Worm (Caenorhabditis elegans) whole organism, mixed stage, embryonic: Measurements from ENCODE around the gene hal-3.

Experiments
- M03D4.4 ChIP-seq: sonication (generic microtip); optimal IDR thresholded peaks from 2 replicates; lab custom pipeline; 2017; ENCODE audit warnings: mild to moderate bottlenecking, missing genetic modification characterization, missing compliant biosample characterization
- bed-3 ChIP-seq: fragments of 200-800 bp; sonication (Bioruptor generic); optimal IDR thresholded peaks from 3 replicates; lab custom pipeline; 2018; ENCODE audit warnings: mild to moderate bottlenecking, missing genetic modification characterization, moderate library complexity, missing compliant biosample characterization
- blmp-1 ChIP-seq: fragments of 150-350 bp; optimal IDR thresholded peaks from 2 replicates; lab custom pipeline; 2014; ENCODE audit warnings: missing biosample characterization, missing genetic modification characterization
- ceh-83 ChIP-seq: fragments of 200-800 bp; sonication (Bioruptor generic); optimal IDR thresholded peaks from 2 replicates; lab custom pipeline; 2018; ENCODE audit warnings: mild to moderate bottlenecking, missing genetic modification characterization, missing compliant biosample characterization
- ces-1 ChIP-seq: fragments of 150-350 bp; optimal IDR thresholded peaks from 2 replicates; lab custom pipeline; 2014; ENCODE audit warnings: missing biosample characterization, missing genetic modification reagents, missing genetic modification characterization
- cnd-1 ChIP-seq: fragments of 200-800 bp; sonication (Bioruptor generic); optimal IDR thresholded peaks from 2 replicates; lab custom pipeline; 2018; ENCODE audit warnings: mild to moderate bottlenecking, missing genetic modification characterization, missing compliant biosample characterization
- drap-1 ChIP-seq: fragments of 200-800 bp; sonication (Bioruptor generic); optimal IDR thresholded peaks from 3 replicates; lab custom pipeline; 2018; ENCODE audit warnings: mild to moderate bottlenecking, missing genetic modification characterization, missing compliant biosample characterization
- elt-1 ChIP-seq: sonication (generic microtip); optimal IDR thresholded peaks from 2 replicates; lab custom pipeline; 2017; ENCODE audit warnings: missing genetic modification characterization, mild to moderate bottlenecking, missing compliant biosample characterization, antibody characterized with exemption, moderate library complexity, borderline replicate concordance; ENCODE audit not compliant: insufficient read depth
- elt-3 ChIP-seq: fragments of 150-350 bp; optimal IDR thresholded peaks from 2 replicates; lab custom pipeline; 2014; ENCODE audit warnings: missing biosample characterization, missing genetic modification characterization
- flh-1 ChIP-seq: fragments of 200-800 bp; sonication (Bioruptor generic); optimal IDR thresholded peaks from 2 replicates; lab custom pipeline; 2018; ENCODE audit warnings: mild to moderate bottlenecking, missing genetic modification characterization, moderate library complexity, missing compliant biosample characterization
- ham-2 ChIP-seq: fragments of 200-800 bp; sonication (Bioruptor generic); optimal IDR thresholded peaks from 2 replicates; lab custom pipeline; 2018; ENCODE audit warnings: mild to moderate bottlenecking, missing genetic modification characterization, missing compliant biosample characterization
- hlh-1 ChIP-seq: fragments of 150-350 bp; optimal IDR thresholded peaks from 2 replicates; lab custom pipeline; 2014; ENCODE audit warnings: missing biosample characterization, missing genetic modification reagents, missing genetic modification characterization
- lin-13 ChIP-seq: fragments of 150-350 bp; optimal IDR thresholded peaks from 2 replicates; lab custom pipeline; 2014; ENCODE audit warnings: missing biosample characterization, missing genetic modification characterization
- lin-32 ChIP-seq: fragments of 200-800 bp; sonication (Bioruptor generic); optimal IDR thresholded peaks from 2 replicates; lab custom pipeline; 2018; ENCODE audit warnings: mild to moderate bottlenecking, missing genetic modification characterization, missing compliant biosample characterization
- lsy-2 ChIP-seq: fragments of 150-350 bp; optimal IDR thresholded peaks from 2 replicates; lab custom pipeline; 2014; ENCODE audit warnings: missing biosample characterization, missing genetic modification characterization
- mep-1 ChIP-seq: fragments of 150-350 bp; optimal IDR thresholded peaks from 2 replicates; lab custom pipeline; 2017; ENCODE audit warnings: missing biosample characterization, missing genetic modification reagents, missing genetic modification characterization, inconsistent platforms
- mls-2 ChIP-seq: sonication (generic microtip); optimal IDR thresholded peaks from 2 replicates; lab custom pipeline; 2016; ENCODE audit warnings: mild to moderate bottlenecking, missing genetic modification characterization, moderate library complexity, missing compliant biosample characterization
- nhr-12 ChIP-seq: fragments of 150-350 bp; optimal IDR thresholded peaks from 2 replicates; lab custom pipeline; 2014; ENCODE audit warnings: missing biosample characterization, missing genetic modification characterization
- nhr-2 ChIP-seq: fragments of 150-350 bp; optimal IDR thresholded peaks from 2 replicates; lab custom pipeline; 2014; ENCODE audit warnings: missing biosample characterization, missing genetic modification characterization
- nhr-237 ChIP-seq: fragments of 150-350 bp; optimal IDR thresholded peaks from 2 replicates; lab custom pipeline; 2014; ENCODE audit warnings: missing biosample characterization, missing genetic modification characterization
- nhr-28 ChIP-seq: fragments of 150-350 bp; optimal IDR thresholded peaks from 2 replicates; lab custom pipeline; 2014; ENCODE audit warnings: missing biosample characterization, missing genetic modification characterization
- nhr-76 ChIP-seq: sonication (generic microtip); optimal IDR thresholded peaks from 2 replicates; lab custom pipeline; 2017; ENCODE audit warnings: missing biosample characterization, missing genetic modification characterization
- pha-4 ChIP-seq: fragments of 150-350 bp; optimal IDR thresholded peaks from 2 replicates; lab custom pipeline; 2018; ENCODE audit warnings: missing biosample characterization, missing genetic modification reagents, missing genetic modification characterization
- sem-2 ChIP-seq: fragments of 200-800 bp; sonication (Bioruptor generic); optimal IDR thresholded peaks from 2 replicates; lab custom pipeline; 2018; ENCODE audit warnings: mild to moderate bottlenecking, missing genetic modification characterization, missing compliant biosample characterization
- snpc-4 ChIP-seq: fragments of 150-350 bp; optimal IDR thresholded peaks from 2 replicates; lab custom pipeline; 2014; ENCODE audit warnings: missing biosample characterization, missing genetic modification characterization
- sptf-1 ChIP-seq: sonication (generic microtip); optimal IDR thresholded peaks from 2 replicates; lab custom pipeline; 2017; ENCODE audit warnings: mild to moderate bottlenecking, missing genetic modification characterization, moderate library complexity, missing compliant biosample characterization
- tbx-8 ChIP-seq: fragments of 200-800 bp; sonication (Bioruptor generic); optimal IDR thresholded peaks from 2 replicates; lab custom pipeline; 2018; ENCODE audit warnings: mild to moderate bottlenecking, missing genetic modification characterization, moderate library complexity, missing compliant biosample characterization
- unc-39 ChIP-seq: fragments of 150-350 bp; optimal IDR thresholded peaks from 2 replicates; lab custom pipeline; 2014; ENCODE audit warnings: missing biosample characterization, missing genetic modification characterization
- unc-62 ChIP-seq: fragments of 150-350 bp; optimal IDR thresholded peaks from 2 replicates; lab custom pipeline; 2014; ENCODE audit warnings: missing biosample characterization, missing genetic modification reagents, missing genetic modification characterization
- zip-8 ChIP-seq: fragments of 150-350 bp; optimal IDR thresholded peaks from 2 replicates; lab custom pipeline; 2014; ENCODE audit warnings: missing biosample characterization, missing genetic modification characterization

Gene hal-3

DNA sequence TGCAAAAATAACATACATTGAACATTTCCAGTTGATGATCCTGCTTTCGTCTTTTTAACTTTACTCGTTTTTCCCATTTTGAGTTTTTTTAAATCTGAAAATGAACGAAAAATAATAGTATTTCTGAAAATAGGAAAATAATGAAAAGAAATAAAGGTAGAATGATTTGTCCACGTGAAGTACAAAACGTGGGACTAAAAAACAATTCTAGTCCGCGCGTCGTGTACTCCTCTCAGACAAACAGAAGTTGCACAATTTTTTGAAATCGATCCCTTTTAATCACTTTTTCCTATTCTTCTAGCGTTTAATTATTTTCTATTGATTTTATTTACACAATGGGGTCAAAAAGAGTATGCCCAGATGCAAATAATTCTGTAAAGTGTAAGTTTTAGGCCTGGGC, 25.9 kb downstream of the hal-3 start, which contains the start of the genes E02H1.1 and tag-124:
Gene E02H1.1 (minus strand): TSS at position 94 of the 400 bp plus-strand sequence.
Gene tag-124 (plus strand): TSS at position 222 of the 400 bp plus-strand sequence.
- TF ChIP-seq mep-1 (tag; lab: Kevin White, UChicago) (peak; percentile 28), elt-3 (no peak), lin-13 (tag; lab: Kevin White, UChicago) (no peak), lsy-2 (peak; percentile 25), nhr-12 (tag; lab: Kevin White, UChicago) (no peak), cnd-1 (tag; lab: Kevin White, UChicago) (no peak), ces-1 (GFP tag; lab: Kevin White, UChicago) (peak; percentile 16), mls-2 (tag; lab: Kevin White, UChicago) (no peak), unc-62 (no peak), nhr-237 (tag; lab: Kevin White, UChicago) (peak; percentile 37), drap-1 (GFP tag; lab: Kevin White, UChicago) (no peak)

DNA sequence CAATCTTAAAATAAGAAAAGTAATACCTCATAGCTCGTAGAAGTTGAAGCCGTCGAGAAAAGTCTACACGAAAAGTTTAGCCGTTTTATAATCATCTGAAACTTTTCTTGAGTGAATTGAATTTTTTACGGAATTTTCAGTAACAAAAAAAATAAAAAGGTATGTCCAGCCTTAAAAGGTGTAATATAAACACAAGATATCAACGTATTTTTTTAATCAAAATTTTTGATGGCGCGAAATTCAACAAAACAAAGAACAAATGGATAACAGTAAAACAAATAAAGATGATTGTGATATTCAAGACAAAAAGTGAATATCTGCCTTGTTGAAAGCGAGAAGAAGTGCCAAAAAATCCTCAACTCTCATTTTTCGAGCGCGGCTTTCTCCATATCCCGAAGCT, 27.3 kb downstream of the hal-3 start, which contains the start of gene eral-1:
Gene eral-1 (minus strand): TSS at position 101 of the 400 bp plus-strand sequence.
- TF ChIP-seq pha-4 (tag; lab: Kevin White, UChicago) (no peak), bed-3 (GFP tag; lab: Kevin White, UChicago) (no peak), flh-1 (GFP tag; lab: Kevin White, UChicago) (no peak), elt-1 (tag; lab: Kevin White, UChicago) (no peak), lsy-2 (no peak), ceh-83 (GFP tag; lab: Kevin White, UChicago) (no peak), cnd-1 (tag; lab: Kevin White, UChicago) (no peak), lin-32 (no peak), mls-2 (tag; lab: Kevin White, UChicago) (no peak), lin-13 (tag; lab: Kevin White, UChicago) (no peak), hlh-1 (tag; lab: Kevin White, UChicago) (no peak), nhr-12 (tag; lab: Kevin White, UChicago) (no peak), ces-1 (GFP tag; lab: Kevin White, UChicago) (no peak), zip-8 (tag; lab: Kevin White, UChicago) (no peak), M03D4.4 (tag; lab: Kevin White, UChicago) (no peak), snpc-4 (tag; lab: Kevin White, UChicago) (no peak), tbx-8 (no peak), sptf-1 (no peak)

DNA sequence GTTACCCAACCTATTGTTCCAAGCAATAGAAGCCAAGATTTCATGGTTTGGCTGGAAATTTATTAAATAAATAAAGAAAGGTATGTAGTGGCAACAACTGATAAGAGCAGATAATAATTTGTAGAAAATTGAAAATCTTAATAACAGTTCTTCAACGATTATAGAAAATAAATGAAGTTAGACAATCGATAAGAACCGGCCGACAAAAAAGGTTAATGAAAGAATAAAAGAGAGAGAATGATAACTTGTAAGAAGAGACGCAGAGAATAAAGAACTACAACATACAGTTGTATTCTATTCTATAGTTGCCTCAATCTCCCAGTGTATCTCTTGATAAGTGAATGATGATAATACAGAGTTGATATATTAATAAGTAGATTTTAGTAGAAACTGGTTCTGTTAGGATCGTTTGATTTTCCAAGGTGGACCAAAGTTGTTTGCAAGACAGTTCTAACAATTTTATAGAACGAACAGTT, 30.2 kb downstream of the hal-3 start, which contains the start of gene ugt-58:
Gene ugt-58 (minus strand): TSS at position 51 of the 476 bp plus-strand sequence.
- TF ChIP-seq elt-1 (tag; lab: Kevin White, UChicago) (no peak), zip-8 (tag; lab: Kevin White, UChicago) (no peak), nhr-28 (tag; lab: Kevin White, UChicago) (peak; percentile 52), sptf-1 (no peak), ces-1 (GFP tag; lab: Kevin White, UChicago) (no peak), blmp-1 (tag; lab: Kevin White, UChicago) (no peak)

DNA sequence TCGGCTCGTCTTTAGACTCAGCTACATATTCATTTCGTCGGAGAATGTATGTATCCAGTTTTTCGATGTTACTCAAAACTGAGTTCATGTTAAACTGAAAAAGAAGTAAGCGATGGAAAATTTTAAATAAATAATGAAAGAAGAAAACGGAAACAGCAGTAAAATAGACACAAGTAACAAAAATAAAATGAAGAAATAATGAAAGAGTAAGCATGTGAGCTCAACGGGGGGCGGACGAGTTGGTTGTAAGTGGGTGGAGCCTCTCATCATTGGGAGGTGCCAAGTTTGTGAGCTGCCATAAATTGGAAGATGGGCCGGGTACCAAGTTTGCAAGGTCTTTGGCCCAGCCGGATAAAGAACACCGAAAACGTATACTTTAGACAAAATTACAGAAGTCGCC, 33.5 kb downstream of the hal-3 start, which contains the start of gene wee-1.1:
Gene wee-1.1 (minus strand): TSS at position 101 of the 400 bp plus-strand sequence.
- TF ChIP-seq ham-2 = no peak
- TF ChIP-seq ces-1 (GFP tag; lab: Kevin White, UChicago) = no peak
- no peak for TF ChIP-seq zip-8 (tag; lab: Kevin White, UChicago)
- TF ChIP-seq nhr-2 = no peak
- TF ChIP-seq mep-1 (tag; lab: Kevin White, UChicago) = no peak
- no peak for TF ChIP-seq lin-32
- TF ChIP-seq elt-3 = no peak
- TF ChIP-seq pha-4 (tag; lab: Kevin White, UChicago) = no peak
- no peak for TF ChIP-seq nhr-237 (tag; lab: Kevin White, UChicago)
- TF ChIP-seq nhr-76 = no peak
- TF ChIP-seq unc-39 (tag; lab: Kevin White, UChicago) = no peak
- TF ChIP-seq sptf-1 = no peak
- TF ChIP-seq M03D4.4 (tag; lab: Kevin White, UChicago) = no peak
- no peak for TF ChIP-seq lin-13 (tag; lab: Kevin White, UChicago)
- no peak for TF ChIP-seq sem-2 (GFP tag; lab: Kevin White, UChicago)

DNA sequence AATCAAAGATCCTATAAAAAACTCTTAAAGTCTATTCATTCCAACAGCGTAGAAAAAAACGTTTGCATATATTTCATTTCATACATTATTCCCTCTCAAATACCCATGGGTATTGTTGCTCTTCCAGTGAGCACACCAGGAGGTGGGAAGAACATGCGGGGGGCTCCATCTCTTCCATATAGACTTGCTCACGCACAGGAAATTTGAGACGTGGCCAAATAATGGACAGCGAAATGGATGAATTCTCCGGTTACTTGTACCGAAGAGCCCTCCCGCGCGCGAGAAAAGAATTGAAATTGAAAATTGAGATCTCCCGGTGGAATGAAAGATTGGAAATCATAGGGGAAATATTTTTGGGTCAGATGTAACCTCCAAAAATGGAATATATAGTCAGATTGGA, 39.3 kb downstream of the hal-3 start:
- no peak for TF ChIP-seq bed-3 (GFP tag; lab: Kevin White, UChicago)
